Fruit fly (Drosophila melanogaster): ENCODE data around the gene CG13031.

DNA sequence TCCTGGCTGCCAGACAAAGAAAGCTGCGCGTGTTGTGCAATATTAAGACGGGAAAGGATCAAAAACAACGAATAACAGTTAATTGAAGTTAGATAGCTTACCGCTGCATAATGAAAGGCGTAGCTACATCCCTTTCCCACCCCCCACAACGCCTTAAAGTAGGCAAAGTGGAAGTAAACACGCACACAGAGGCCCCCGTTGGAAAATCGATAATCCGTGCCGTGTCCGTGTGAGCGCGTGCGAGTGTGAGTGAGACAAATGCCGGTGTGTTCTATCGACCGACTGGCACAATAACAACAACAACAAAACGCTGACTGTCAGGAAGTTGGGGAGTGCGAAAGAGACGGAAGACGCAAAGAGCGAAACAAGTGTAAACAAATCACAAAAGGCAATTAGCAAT is 12.3 kb upstream of the CG13031 start:
- TF ChIP-seq toe (GFP tag; optimal IDR thresholded peaks at IDR 0.05) (no peak), Clk (GFP tag; optimal IDR thresholded peaks at IDR 0.05) (no peak), Hr96 (GFP tag; optimal IDR thresholded peaks at IDR 0.05) (no peak), CG14711 (tag; optimal IDR thresholded peaks at IDR 0.05) (no peak), tj (GFP tag; optimal IDR thresholded peaks at IDR 0.05) (no peak), cnc (optimal IDR thresholded peaks at IDR 0.05) (no peak), Crg-1 (GFP tag; optimal IDR thresholded peaks at IDR 0.05) (no peak), CG1620 (GFP tag; optimal IDR thresholded peaks at IDR 0.05) (no peak), kay (GFP tag; ENCODE audit: borderline replicate concordance) (no peak), pad (GFP tag; optimal IDR thresholded peaks at IDR 0.05) (no peak), CG5204 (GFP tag; optimal IDR thresholded peaks at IDR 0.05) (no peak), Mnt (GFP tag; optimal IDR thresholded peaks at IDR 0.05) (no peak), bab1 (GFP tag; optimal IDR thresholded peaks at IDR 0.05) (no peak)
